Comparison of ENCODE assay signal across 1 fruit fly cellular context in the genomic region with DNA sequence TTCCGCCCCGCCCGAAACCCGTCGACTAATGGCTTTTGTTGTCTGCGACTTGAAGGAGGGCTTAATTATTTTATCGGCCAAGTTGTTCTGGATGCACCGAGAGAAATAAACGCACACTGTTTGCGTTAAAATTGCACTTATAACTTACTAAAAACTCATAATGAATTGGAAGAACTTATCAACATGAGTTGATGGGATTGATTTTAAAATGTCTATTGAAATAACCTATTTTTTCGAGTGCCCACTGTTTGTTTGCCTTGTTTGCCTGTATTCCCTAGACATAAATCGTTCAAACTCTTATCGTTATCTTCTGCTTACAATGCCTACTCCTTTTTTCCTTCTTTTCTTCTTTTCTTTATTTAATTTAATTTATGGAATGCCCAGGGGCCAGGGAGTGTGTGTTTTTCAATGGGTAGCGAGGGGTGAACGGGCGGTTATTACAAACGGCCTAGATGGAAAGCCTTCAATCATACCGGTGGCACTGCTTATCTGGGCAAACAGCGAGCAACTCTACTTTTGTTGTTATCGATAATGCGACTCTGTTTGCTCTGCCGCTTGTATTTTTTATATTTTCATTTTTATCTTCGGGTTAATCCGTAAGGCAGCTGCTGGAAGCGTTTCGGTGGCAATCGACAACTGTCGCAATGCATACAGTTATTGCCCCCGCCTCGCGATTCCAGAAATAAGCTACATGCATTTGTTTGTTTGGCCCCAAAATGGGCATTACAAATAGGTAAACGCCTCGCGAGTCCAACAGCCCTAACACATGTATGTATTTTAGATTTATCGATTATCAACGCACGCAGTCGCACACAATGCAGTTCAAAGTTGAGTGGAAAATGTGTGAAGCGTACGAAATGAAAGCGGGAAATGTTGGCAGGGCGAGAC.
TF ChIP-seq lines count a peak whose summit lies in the region.

No protein-coding gene starts in this region.

TF ChIP-seq in whole organism, embryonic, 481 proteins besides CTCF, POLR2A, EP300 and RAD21 (continued from another document and continues in another):
- TF ChIP-seq sqz (GFP tag; optimal IDR thresholded peaks at IDR 0.05; lab: Kevin White, UChicago) (peak; percentile 53), Pdp1 (GFP tag; optimal IDR thresholded peaks at IDR 0.05; lab: Kevin White, UChicago) (peak in 1 of 2 experiments; percentile 56), mirr (GFP tag; optimal IDR thresholded peaks at IDR 0.05; lab: Kevin White, UChicago) (no peak), Sox102F (GFP tag; optimal IDR thresholded peaks at IDR 0.05; lab: Kevin White, UChicago) (peak; percentile 61), ind (GFP tag; optimal IDR thresholded peaks at IDR 0.05; lab: Kevin White, UChicago) (no peak), Xbp1 (GFP tag; optimal IDR thresholded peaks at IDR 0.05; lab: Kevin White, UChicago) (peak; percentile 55), gce (GFP tag; IDR thresholded peaks at IDR 0.05; lab: Robert Waterston, UW) (0 out of 3 replicates have a peak, but pooled peaks have one; percentile 61), scrt (GFP tag; optimal IDR thresholded peaks at IDR 0.05; lab: Kevin White, UChicago) (no peak), H15 (GFP tag; IDR thresholded peaks at IDR 0.05; lab: Robert Waterston, UW) (peak; percentile 52; the same call in 2 of the 3 replicates), CG33213 (GFP tag; optimal IDR thresholded peaks at IDR 0.05; lab: Kevin White, UChicago) (no peak), CG14014 (GFP tag; IDR thresholded peaks at IDR 0.05; lab: Robert Waterston, UW) (0 out of 2 replicates have a peak, but pooled peaks have one; percentile 6), HmgD (GFP tag; optimal IDR thresholded peaks at IDR 0.05; lab: Kevin White, UChicago) (no peak), CkIIα-i1 (GFP tag; IDR thresholded peaks at IDR 0.05; lab: Robert Waterston, UW) (0 out of 2 replicates have a peak, but pooled peaks have one; percentile 27), NC2α (GFP tag; optimal IDR thresholded peaks at IDR 0.05; lab: Kevin White, UChicago) (peak; percentile 37), CG15479 (GFP tag; optimal IDR thresholded peaks at IDR 0.05; lab: Kevin White, UChicago) (no peak), cato (GFP tag; optimal IDR thresholded peaks at IDR 0.05; lab: Kevin White, UChicago; ENCODE audit: borderline replicate concordance) (peak; percentile 39), CG17612 (GFP tag; IDR thresholded peaks at IDR 0.05; lab: Robert Waterston, UW) (no peak), CG43689 (GFP tag; IDR thresholded peaks at IDR 0.05; lab: Robert Waterston, UW) (no peak), Vsx1 (GFP tag; optimal IDR thresholded peaks at IDR 0.05; lab: Kevin White, UChicago) (peak; percentile 65), fd96Cb (tag; optimal IDR thresholded peaks at IDR 0.05; lab: Kevin White, UChicago) (peak; percentile 52), CG2875 (GFP tag; optimal IDR thresholded peaks at IDR 0.05; lab: Kevin White, UChicago) (peak; percentile 78), otp (GFP tag; IDR thresholded peaks at IDR 0.05; lab: Robert Waterston, UW) (peak; percentile 62; the same call in 1 of the 3 replicates), Neu2 (GFP tag; optimal IDR thresholded peaks at IDR 0.05; lab: Kevin White, UChicago; ENCODE audit: borderline replicate concordance) (no peak), ranshi (GFP tag; IDR thresholded peaks at IDR 0.05; lab: Robert Waterston, UW) (peak; percentile 60; the same call in 1 of the 2 replicates), CG8290 (GFP tag; optimal IDR thresholded peaks at IDR 0.05; lab: Kevin White, UChicago) (peak; percentile 61), CG8290 (tag; optimal IDR thresholded peaks at IDR 0.05; lab: Kevin White, UChicago) (peak in 1 of 2 experiments; percentile 64), jing (GFP tag; optimal IDR thresholded peaks at IDR 0.05; lab: Kevin White, UChicago) (no peak), Hmr (GFP tag; optimal IDR thresholded peaks at IDR 0.05; lab: Kevin White, UChicago) (peak; percentile 27), CG9817 (tag; optimal IDR thresholded peaks at IDR 0.05; lab: Kevin White, UChicago) (peak; percentile 12), CG6654 (GFP tag; optimal IDR thresholded peaks at IDR 0.05; lab: Kevin White, UChicago) (no peak), CG3407 (GFP tag; optimal IDR thresholded peaks at IDR 0.05; lab: Kevin White, UChicago) (peak; percentile 63), CG15269 (tag; optimal IDR thresholded peaks at IDR 0.05; lab: Kevin White, UChicago) (peak; percentile 30), esg (GFP tag; conservative IDR thresholded peaks at IDR 0.05; lab: Robert Waterston, UW) (0 out of 2 replicates have a peak, but pooled peaks have one; percentile 13), caup (GFP tag; optimal IDR thresholded peaks at IDR 0.05; lab: Kevin White, UChicago; ENCODE audit: severe bottlenecking) (no peak), vnd (GFP tag; IDR thresholded peaks at IDR 0.05; lab: Robert Waterston, UW; ENCODE audit: partially characterized antibody) (no peak), Awh (GFP tag; IDR thresholded peaks at IDR 0.05; lab: Robert Waterston, UW) (peak; percentile 61), chm (GFP tag; IDR thresholded peaks at IDR 0.05; lab: Robert Waterston, UW) (peak; percentile 40; the same call in 1 of the 2 replicates), CG34376 (GFP tag; optimal IDR thresholded peaks at IDR 0.05; lab: Kevin White, UChicago) (no peak), CG17912 (GFP tag; optimal IDR thresholded peaks at IDR 0.05; lab: Kevin White, UChicago) (peak; percentile 1), zen (tag; optimal IDR thresholded peaks at IDR 0.05; lab: Kevin White, UChicago) (no peak), Oli (tag; optimal IDR thresholded peaks at IDR 0.05; lab: Kevin White, UChicago) (peak; percentile 48), CG6689 (GFP tag; IDR thresholded peaks at IDR 0.05; lab: Robert Waterston, UW) (peak; percentile 61), CG8924 (tag; optimal IDR thresholded peaks at IDR 0.05; lab: Kevin White, UChicago) (peak; percentile 26), her (GFP tag; optimal IDR thresholded peaks at IDR 0.05; lab: Kevin White, UChicago) (peak; percentile 34), CG10462 (GFP tag; optimal IDR thresholded peaks at IDR 0.05; lab: Kevin White, UChicago) (peak; percentile 38), pnt (GFP tag; optimal IDR thresholded peaks at IDR 0.05; lab: Kevin White, UChicago) (peak; percentile 64), wdn (GFP tag; IDR thresholded peaks at IDR 0.05; lab: Robert Waterston, UW) (no peak), stc (GFP tag; IDR thresholded peaks at IDR 0.05; lab: Robert Waterston, UW) (peak; percentile 61), sens (GFP tag; lab: Kevin White, UChicago) (peak; percentile 94), CG16779 (GFP tag; IDR thresholded peaks at IDR 0.05; lab: Robert Waterston, UW) (no peak), grn (GFP tag; optimal IDR thresholded peaks at IDR 0.05; lab: Kevin White, UChicago) (peak; percentile 79), CG2116 (GFP tag; optimal IDR thresholded peaks at IDR 0.05; lab: Kevin White, UChicago) (peak; percentile 76), Adf1 (GFP tag; IDR thresholded peaks at IDR 0.05; lab: Robert Waterston, UW) (no peak), Drgx (GFP tag; IDR thresholded peaks at IDR 0.05; lab: Robert Waterston, UW) (peak; percentile 26; the same call in 1 of the 2 replicates), CG3281 (GFP tag; optimal IDR thresholded peaks at IDR 0.05; lab: Kevin White, UChicago) (no peak), onecut (GFP tag; IDR thresholded peaks at IDR 0.05; lab: Robert Waterston, UW) (peak; percentile 49), sr (GFP tag; IDR thresholded peaks at IDR 0.05; lab: Robert Waterston, UW) (no peak), Gug (GFP tag; IDR thresholded peaks at IDR 0.05; lab: Robert Waterston, UW) (peak; percentile 22; the same call in 1 of the 4 replicates), CG13624 (GFP tag; optimal IDR thresholded peaks at IDR 0.05; lab: Kevin White, UChicago) (no peak), jumu (GFP tag; optimal IDR thresholded peaks at IDR 0.05; lab: Kevin White, UChicago) (peak; percentile 14), CG17361 (GFP tag; IDR thresholded peaks at IDR 0.05; lab: Robert Waterston, UW) (peak; percentile 60; the same call in 2 of the 3 replicates), ap (GFP tag; IDR thresholded peaks at IDR 0.05; lab: Robert Waterston, UW) (peak; percentile 43; the same call in 1 of the 2 replicates), CG4707 (GFP tag; optimal IDR thresholded peaks at IDR 0.05; lab: Kevin White, UChicago) (peak; percentile 33), org-1 (GFP tag; optimal IDR thresholded peaks at IDR 0.05; lab: Kevin White, UChicago) (peak; percentile 46), z (GFP tag; IDR thresholded peaks at IDR 0.05; lab: Robert Waterston, UW) (peak; percentile 45; the same call in 1 of the 3 replicates), CG1792 (GFP tag; optimal IDR thresholded peaks at IDR 0.05; lab: Kevin White, UChicago) (no peak), CG34422 (GFP tag; IDR thresholded peaks at IDR 0.05; lab: Robert Waterston, UW) (peak; percentile 26; the same call in 1 of the 3 replicates), inv (GFP tag; IDR thresholded peaks at IDR 0.05; lab: Robert Waterston, UW; ENCODE audit: partially characterized antibody) (no peak), Trl (optimal IDR thresholded peaks at IDR 0.05; lab: Kevin White, UChicago) (no peak), Trl (GFP tag; optimal IDR thresholded peaks at IDR 0.05; lab: Kevin White, UChicago) (peak; percentile 44), h (optimal IDR thresholded peaks at IDR 0.05; lab: Kevin White, UChicago) (no peak), emc (GFP tag; optimal IDR thresholded peaks at IDR 0.05; lab: Kevin White, UChicago) (no peak), CG3838 (GFP tag; optimal IDR thresholded peaks at IDR 0.05; lab: Kevin White, UChicago) (peak; percentile 46), CG12155 (GFP tag; optimal IDR thresholded peaks at IDR 0.05; lab: Kevin White, UChicago) (no peak), Atf3 (GFP tag; optimal IDR thresholded peaks at IDR 0.05; lab: Kevin White, UChicago) (peak; percentile 9), tin (GFP tag; optimal IDR thresholded peaks at IDR 0.05; lab: Kevin White, UChicago) (peak; percentile 7), CG14710 (tag; optimal IDR thresholded peaks at IDR 0.05; lab: Kevin White, UChicago) (peak; percentile 28), CG17568 (GFP tag; optimal IDR thresholded peaks at IDR 0.05; lab: Kevin White, UChicago) (peak; percentile 0), PHDP (tag; optimal IDR thresholded peaks at IDR 0.05; lab: Kevin White, UChicago) (peak; percentile 57), luna (GFP tag; optimal IDR thresholded peaks at IDR 0.05; lab: Kevin White, UChicago) (no peak), gcm2 (GFP tag; optimal IDR thresholded peaks at IDR 0.05; lab: Kevin White, UChicago) (no peak), p53 (GFP tag; optimal IDR thresholded peaks at IDR 0.05; lab: Kevin White, UChicago) (no peak), ara (GFP tag; IDR thresholded peaks at IDR 0.05; lab: Robert Waterston, UW) (peak; percentile 68; the same call in 1 of the 2 replicates), CG11247 (GFP tag; IDR thresholded peaks at IDR 0.05; lab: Robert Waterston, UW) (peak; percentile 7; the same call in 1 of the 2 replicates), CG13894 (tag; optimal IDR thresholded peaks at IDR 0.05; lab: Kevin White, UChicago) (no peak), ERR (GFP tag; optimal IDR thresholded peaks at IDR 0.05; lab: Kevin White, UChicago) (no peak), CG2202 (tag; optimal IDR thresholded peaks at IDR 0.05; lab: Kevin White, UChicago) (peak; percentile 75), Camta (GFP tag; optimal IDR thresholded peaks at IDR 0.05; lab: Kevin White, UChicago) (peak; percentile 57), Fer1 (GFP tag; optimal IDR thresholded peaks at IDR 0.05; lab: Kevin White, UChicago) (no peak), CG11723 (GFP tag; optimal IDR thresholded peaks at IDR 0.05; lab: Kevin White, UChicago) (peak; percentile 24), lilli (GFP tag; optimal IDR thresholded peaks at IDR 0.05; lab: Kevin White, UChicago) (peak; percentile 43), aop (GFP tag; IDR thresholded peaks at IDR 0.05; lab: Robert Waterston, UW) (no peak), CG15011 (GFP tag; optimal IDR thresholded peaks at IDR 0.05; lab: Kevin White, UChicago) (no peak), CG32767 (GFP tag; IDR thresholded peaks at IDR 0.05; lab: Robert Waterston, UW) (no peak), btn (GFP tag; optimal IDR thresholded peaks at IDR 0.05; lab: Kevin White, UChicago) (no peak), sim (GFP tag; IDR thresholded peaks at IDR 0.05; lab: Robert Waterston, UW) (0 out of 2 replicates have a peak, but pooled peaks have one; percentile 31), al (GFP tag; IDR thresholded peaks at IDR 0.05; lab: Robert Waterston, UW) (no peak), dati (GFP tag; IDR thresholded peaks at IDR 0.05; lab: Robert Waterston, UW) (peak; percentile 23; the same call in 1 of the 2 replicates), CG1024 (GFP tag; IDR thresholded peaks at IDR 0.05; lab: Robert Waterston, UW) (peak; percentile 63; the same call in 1 of the 2 replicates), Stat92E (GFP tag; optimal IDR thresholded peaks at IDR 0.05; lab: Kevin White, UChicago) (no peak), sd (tag; optimal IDR thresholded peaks at IDR 0.05; lab: Kevin White, UChicago) (no peak), ewg (GFP tag; optimal IDR thresholded peaks at IDR 0.05; lab: Kevin White, UChicago) (peak; percentile 55), Lim3 (GFP tag; IDR thresholded peaks at IDR 0.05; lab: Robert Waterston, UW) (no peak), odd (GFP tag; optimal IDR thresholded peaks at IDR 0.05; lab: Kevin White, UChicago) (peak; percentile 46), lmd (GFP tag; IDR thresholded peaks at IDR 0.05; lab: Robert Waterston, UW) (peak; percentile 14; the same call in 1 of the 2 replicates), CG6272 (GFP tag; IDR thresholded peaks at IDR 0.05; lab: Robert Waterston, UW) (no peak), Fer2 (tag; optimal IDR thresholded peaks at IDR 0.05; lab: Kevin White, UChicago) (no peak), en (GFP tag; optimal IDR thresholded peaks at IDR 0.05; lab: Kevin White, UChicago) (peak; percentile 72), CG10959 (GFP tag; IDR thresholded peaks at IDR 0.05; lab: Robert Waterston, UW) (no peak; the same call in 1 of the 2 replicates), CG12299 (tag; optimal IDR thresholded peaks at IDR 0.05; lab: Kevin White, UChicago) (no peak), Mrtf (GFP tag; IDR thresholded peaks at IDR 0.05; lab: Robert Waterston, UW) (peak; percentile 21; the same call in 1 of the 3 replicates), CG4730 (GFP tag; IDR thresholded peaks at IDR 0.05; lab: Robert Waterston, UW) (peak; percentile 43; the same call in 1 of the 2 replicates), ro (GFP tag; IDR thresholded peaks at IDR 0.05; lab: Robert Waterston, UW) (no peak), tx (GFP tag; optimal IDR thresholded peaks at IDR 0.05; lab: Kevin White, UChicago) (no peak), CG34224 (GFP tag; IDR thresholded peaks at IDR 0.05; lab: Robert Waterston, UW; ENCODE audit: partially characterized antibody) (no peak), ATbp (GFP tag; optimal IDR thresholded peaks at IDR 0.05; lab: Kevin White, UChicago) (peak; percentile 79), sna (GFP tag; IDR thresholded peaks at IDR 0.05; lab: Robert Waterston, UW; ENCODE audit: partially characterized antibody) (no peak)
